Worm (Caenorhabditis elegans): Measurements from ENCODE around the gene mrps-9.

- TF ChIP-seq nhr-11 (tag; optimal IDR thresholded peaks at IDR 0.05): no peak
- TF ChIP-seq snpc-4 (tag; optimal IDR thresholded peaks at IDR 0.05): no peak
- TF ChIP-seq lsy-2 (tag; optimal IDR thresholded peaks at IDR 0.05): no peak
- no peak for TF ChIP-seq sem-4 (tag; optimal IDR thresholded peaks at IDR 0.05)
Measured at ce11 chrIII:8278801-8279200, 12.9 kb downstream of the mrps-9 start, which contains the start of gene mig-10.
